Worm (Caenorhabditis elegans) whole organism, L4/young adult: Measurements from ENCODE around the gene H04J21.1.

ENCODE experiments used
- W03F9.2 ChIP-seq: fragments of 150-350 bp; optimal IDR thresholded peaks from 2 replicates; lab custom pipeline; 2014; ENCODE audit warnings: missing biosample characterization, missing genetic modification characterization
- dao-5 ChIP-seq: sonication (generic microtip); optimal IDR thresholded peaks from 2 replicates; lab custom pipeline; 2016; ENCODE audit warnings: missing genotype, missing genetic modification characterization, moderate library complexity, missing compliant biosample characterization
- him-1 ChIP-seq: sonication (generic microtip); optimal IDR thresholded peaks from 2 replicates; lab custom pipeline; 2016; ENCODE audit warnings: missing genotype, missing genetic modification reagents, missing genetic modification characterization, missing compliant biosample characterization

ce11 chrIII:2401126-2402123 lies 29.7 kb upstream of the H04J21.1 start, which contains the start of the genes cic-1 and strm-1:
- TF ChIP-seq him-1 (no peak), dao-5 (tag; lab: Kevin White, UChicago) (no peak), W03F9.2 (tag; lab: Kevin White, UChicago) (peak; percentile 53)
